Worm (Caenorhabditis elegans) whole organism, L3 larva: ENCODE results near the gene F55G11.8.

Experiments
- ama-1 ChIP-seq: fragments of 150-350 bp; optimal IDR thresholded peaks from 2 replicates; lab custom pipeline; 2018
- ceh-16 ChIP-seq: sonication (generic microtip); optimal IDR thresholded peaks from 2 replicates; lab custom pipeline; 2017; ENCODE audit warnings: missing biosample characterization, missing genetic modification characterization
- ceh-28 ChIP-seq: fragments of 150-350 bp; optimal IDR thresholded peaks from 2 replicates; lab custom pipeline; 2014; ENCODE audit warnings: missing biosample characterization, missing genetic modification reagents, missing genetic modification characterization
- ceh-9 ChIP-seq: sonication (generic microtip); optimal IDR thresholded peaks from 2 replicates; lab custom pipeline; 2018; ENCODE audit warnings: missing biosample characterization, missing genetic modification characterization
- daf-12 ChIP-seq: fragments of 150-350 bp; optimal IDR thresholded peaks from 2 replicates; lab custom pipeline; 2014; ENCODE audit warnings: missing biosample characterization, missing genetic modification reagents, missing genetic modification characterization
- egl-27 ChIP-seq: sonication (generic microtip); optimal IDR thresholded peaks from 4 replicates; lab custom pipeline; 2017; ENCODE audit warnings: missing biosample characterization, missing genetic modification reagents, missing genetic modification characterization
- egl-5 ChIP-seq: fragments of 150-350 bp; optimal IDR thresholded peaks from 2 replicates; lab custom pipeline; 2017; ENCODE audit warnings: missing biosample characterization, missing genetic modification reagents, missing genetic modification characterization, inconsistent platforms
- elt-1 ChIP-seq: fragments of 150-350 bp; optimal IDR thresholded peaks from 2 replicates; lab custom pipeline; 2014; ENCODE audit warnings: missing biosample characterization, missing genetic modification characterization
- elt-2 ChIP-seq: sonication (generic microtip); optimal IDR thresholded peaks from 2 replicates; lab custom pipeline; 2016; ENCODE audit warnings: missing genetic modification reagents, mild to moderate bottlenecking, missing genetic modification characterization, missing compliant biosample characterization
- elt-3 ChIP-seq, 3 experiments: fragments of 150-350 bp in 1 of 3; sonication (generic microtip) in 2 of 3; optimal IDR thresholded peaks; 2 replicates in 2 of 3; 4 replicates in 1 of 3; lab custom pipeline; 2014 to 2017; ENCODE audit warnings: missing biosample characterization in 3 of 3, missing genetic modification characterization in 3 of 3
- fkh-10 ChIP-seq: sonication (generic microtip); optimal IDR thresholded peaks from 2 replicates; lab custom pipeline; 2017; ENCODE audit warnings: missing biosample characterization, missing genetic modification reagents, missing genetic modification characterization
- fkh-2 ChIP-seq: fragments of 150-350 bp; optimal IDR thresholded peaks from 2 replicates; lab custom pipeline; 2014; ENCODE audit warnings: missing biosample characterization, missing genetic modification reagents, missing genetic modification characterization
- jun-1 ChIP-seq: fragments of 150-350 bp; optimal IDR thresholded peaks from 2 replicates; lab custom pipeline; 2014; ENCODE audit warnings: missing biosample characterization, missing genetic modification reagents, missing genetic modification characterization
- lin-39 ChIP-seq: fragments of 150-350 bp; optimal IDR thresholded peaks from 2 replicates; lab custom pipeline; 2018; ENCODE audit warnings: missing biosample characterization, missing genetic modification reagents, missing genetic modification characterization
- mml-1 ChIP-seq: fragments of 150-350 bp; sonication (generic microtip); optimal IDR thresholded peaks from 3 replicates; lab custom pipeline; 2014; ENCODE audit warnings: missing biosample characterization, missing genetic modification characterization
- nfya-1 ChIP-seq: sonication (generic microtip); optimal IDR thresholded peaks from 2 replicates; lab custom pipeline; 2017; ENCODE audit warnings: missing genetic modification characterization, mild to moderate bottlenecking, missing compliant biosample characterization, antibody characterized with exemption, moderate library complexity; ENCODE audit not compliant: insufficient read depth
- nhr-11 ChIP-seq: fragments of 150-350 bp; optimal IDR thresholded peaks from 2 replicates; lab custom pipeline; 2014; ENCODE audit warnings: missing biosample characterization, missing genetic modification characterization
- nhr-23 ChIP-seq: fragments of 150-350 bp; optimal IDR thresholded peaks from 2 replicates; lab custom pipeline; 2014; ENCODE audit warnings: missing biosample characterization, missing genetic modification reagents, missing genetic modification characterization
- nhr-237 ChIP-seq: fragments of 150-350 bp; optimal IDR thresholded peaks from 2 replicates; lab custom pipeline; 2014; ENCODE audit warnings: missing biosample characterization, missing genetic modification characterization
- nhr-25 ChIP-seq: sonication (generic microtip); optimal IDR thresholded peaks from 2 replicates; lab custom pipeline; 2017; ENCODE audit warnings: missing biosample characterization, missing genetic modification characterization
- nhr-28 ChIP-seq: fragments of 150-350 bp; optimal IDR thresholded peaks from 2 replicates; lab custom pipeline; 2014; ENCODE audit warnings: missing biosample characterization, missing genetic modification characterization
- nhr-76 ChIP-seq: fragments of 150-350 bp; sonication (generic microtip); optimal IDR thresholded peaks from 5 replicates; lab custom pipeline; 2014; ENCODE audit warnings: missing biosample characterization, missing genetic modification characterization
- nhr-77 ChIP-seq: fragments of 150-350 bp; optimal IDR thresholded peaks from 2 replicates; lab custom pipeline; 2014; ENCODE audit warnings: missing biosample characterization, missing genetic modification characterization
- pha-4 ChIP-seq: fragments of 150-350 bp; optimal IDR thresholded peaks from 2 replicates; lab custom pipeline; 2014; ENCODE audit warnings: missing biosample characterization, missing genetic modification reagents, missing genetic modification characterization
- pqm-1 ChIP-seq: fragments of 150-350 bp; optimal IDR thresholded peaks from 2 replicates; lab custom pipeline; 2017; ENCODE audit warnings: missing biosample characterization, missing genetic modification characterization, inconsistent platforms
- snpc-4 ChIP-seq: fragments of 150-350 bp; optimal IDR thresholded peaks from 2 replicates; lab custom pipeline; 2014; ENCODE audit warnings: missing biosample characterization, missing genetic modification characterization
- tbx-2 ChIP-seq: sonication (generic microtip); optimal IDR thresholded peaks from 2 replicates; lab custom pipeline; 2016; ENCODE audit warnings: mild to moderate bottlenecking, missing genetic modification characterization, missing compliant biosample characterization
- ztf-11 ChIP-seq: fragments of 150-350 bp; optimal IDR thresholded peaks from 2 replicates; lab custom pipeline; 2014; ENCODE audit warnings: missing biosample characterization, missing genetic modification characterization
- ztf-4 ChIP-seq: fragments of 150-350 bp; optimal IDR thresholded peaks from 2 replicates; lab custom pipeline; 2014; ENCODE audit warnings: missing biosample characterization, missing genetic modification characterization

The F55G11.8 gene

DNA sequence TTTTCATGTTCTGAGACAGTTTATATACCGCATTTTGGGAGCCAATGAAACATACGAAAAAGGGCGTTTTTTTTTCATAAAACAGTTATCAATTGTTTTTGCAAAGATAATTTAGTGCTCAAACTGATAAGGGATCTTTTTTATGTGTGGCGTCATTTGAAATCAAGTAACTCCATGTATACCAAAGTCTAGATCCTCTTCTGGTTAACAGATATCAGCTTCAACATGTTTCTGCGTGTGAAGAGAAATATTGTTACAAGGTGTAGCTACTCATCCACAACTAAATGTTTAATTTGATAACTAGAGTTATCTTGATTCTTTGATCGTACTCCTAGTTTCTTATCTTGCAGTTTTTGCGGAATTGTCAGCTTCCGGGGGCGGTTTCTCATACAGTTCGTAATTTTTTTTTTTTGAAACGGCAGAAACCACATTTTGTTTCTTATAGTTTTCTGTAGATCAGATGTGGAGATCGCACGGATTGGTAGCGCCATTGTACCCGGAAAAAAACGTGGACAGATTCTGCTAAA, 9.4 kb downstream of the F55G11.8 start:
- TF ChIP-seq elt-2 (tag; lab: Kevin White, UChicago) (peak; percentile 78), nfya-1 (tag; lab: Kevin White, UChicago) (no peak)

DNA sequence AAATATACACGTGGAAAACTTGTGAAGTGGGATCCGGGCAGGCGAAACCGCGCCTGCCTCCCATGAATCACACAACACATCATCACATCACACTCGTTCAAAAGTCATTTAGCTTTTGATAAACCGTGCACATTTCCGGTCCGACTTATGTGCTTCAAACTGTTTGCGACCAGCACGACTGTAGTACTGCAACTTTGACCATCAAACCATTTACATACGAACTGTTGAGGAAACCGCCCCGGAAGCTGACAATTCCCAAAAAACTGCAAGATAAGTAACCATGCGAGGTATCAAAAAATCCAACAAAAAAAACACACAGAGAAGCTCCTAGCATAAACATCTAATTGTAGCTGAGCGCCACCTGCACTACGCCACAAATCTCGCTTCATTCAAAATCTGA, 10.2 kb downstream of the F55G11.8 start:
- TF ChIP-seq ztf-4 (tag; lab: Kevin White, UChicago) (no peak), nhr-76 (no peak), elt-1 (tag; lab: Kevin White, UChicago) (no peak), nhr-25 (tag; lab: Kevin White, UChicago) (no peak), nhr-28 (tag; lab: Kevin White, UChicago) (no peak), ztf-11 (no peak)
- TF ChIP-seq, all 47 proteins: peak for 0

ce11 chrIV:12973336-12973735, 10.7 kb downstream of the F55G11.8 start, which contains the start of gene F55G11.4:
TSS of gene F55G11.4 (plus strand) at chrIV:12973624.
- TF ChIP-seq lin-39 (tag; lab: Kevin White, UChicago): no peak
- TF ChIP-seq pqm-1: peak; percentile 35
- peak; percentile 67 for TF ChIP-seq elt-2 (tag; lab: Kevin White, UChicago)
- no peak for TF ChIP-seq jun-1 (tag; lab: Kevin White, UChicago)

DNA sequence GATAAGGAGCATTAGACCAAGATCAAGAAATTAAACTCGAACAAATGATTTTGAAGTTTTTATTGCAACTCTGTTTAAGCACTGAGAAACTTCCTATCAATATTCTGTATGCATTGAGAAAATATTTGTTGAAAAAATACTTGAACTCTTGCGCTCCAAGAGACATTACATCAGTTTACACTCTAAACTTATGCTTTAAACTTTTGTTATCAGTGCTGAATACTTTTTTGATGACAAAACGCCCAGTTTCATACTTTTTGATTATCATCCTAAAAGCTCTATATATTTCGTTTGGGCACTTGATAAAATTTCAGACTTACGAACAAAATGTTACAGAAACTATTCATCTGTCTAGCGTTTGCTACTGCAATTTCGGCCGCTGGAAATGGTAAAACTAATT, 13.4 kb downstream of the F55G11.8 start, which contains the start of gene dod-17:
Gene dod-17, plus strand, starts transcription at position 323 of the 400 bp plus-strand sequence.
- no peak for TF ChIP-seq fkh-10 (GFP tag; lab: Kevin White, UChicago)
- TF ChIP-seq elt-2 (tag; lab: Kevin White, UChicago): peak; percentile 51
- TF ChIP-seq daf-12: no peak
- no peak for TF ChIP-seq ztf-11
- no peak for TF ChIP-seq nhr-237 (tag; lab: Kevin White, UChicago)
- no peak for TF ChIP-seq pha-4
- TF ChIP-seq ama-1 (lab: Kevin White, UChicago): no peak
- TF ChIP-seq, all 47 proteins: peak for 1

DNA sequence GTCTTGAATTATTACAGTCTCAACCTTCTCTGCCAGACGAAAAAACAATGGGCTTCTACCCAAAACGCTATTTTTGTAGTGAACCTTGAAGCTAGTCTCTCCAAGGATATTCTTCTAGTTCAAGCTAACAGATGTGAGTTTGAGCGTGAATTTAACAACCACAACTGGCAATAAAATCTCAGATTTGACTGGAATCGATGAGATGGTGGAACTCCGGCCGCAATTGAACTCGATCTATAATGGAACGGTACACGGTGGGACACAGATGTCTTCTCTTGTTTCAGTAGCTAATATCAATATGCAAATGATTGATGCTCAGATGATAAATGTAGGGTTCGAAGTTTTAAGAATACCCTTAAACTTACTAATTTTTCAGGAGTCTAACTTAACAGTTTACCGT, 15.0 kb downstream of the F55G11.8 start:
- TF ChIP-seq nhr-77: no peak
- no peak for TF ChIP-seq fkh-2
- no peak for TF ChIP-seq elt-3 (tag; optimal IDR thresholded peaks at IDR 0.05; lab: Kevin White, UChicago)
- no peak for TF ChIP-seq nhr-23 (tag; lab: Kevin White, UChicago)
- no peak for TF ChIP-seq egl-27 (tag; lab: Kevin White, UChicago)

ce11 chrIV:12978307-12979036, 15.9 kb downstream of the F55G11.8 start, which contains the start of gene K10D11.2:
TSS of gene K10D11.2 (plus strand) at chrIV:12978986.
- peak; percentile 82 for TF ChIP-seq elt-2 (tag; lab: Kevin White, UChicago)
- TF ChIP-seq nhr-76: no peak
- peak; percentile 51 for TF ChIP-seq pqm-1
- no peak for TF ChIP-seq nhr-28 (tag; lab: Kevin White, UChicago)
- TF ChIP-seq nhr-11 (tag; lab: Kevin White, UChicago): no peak
- no peak for TF ChIP-seq elt-3 (tag; optimal IDR thresholded peaks at IDR 0.05; lab: Kevin White, UChicago)
- no peak for TF ChIP-seq mml-1 (tag; lab: Kevin White, UChicago)
- TF ChIP-seq ceh-16 (tag; lab: Kevin White, UChicago): no peak
- TF ChIP-seq pha-4: no peak

DNA sequence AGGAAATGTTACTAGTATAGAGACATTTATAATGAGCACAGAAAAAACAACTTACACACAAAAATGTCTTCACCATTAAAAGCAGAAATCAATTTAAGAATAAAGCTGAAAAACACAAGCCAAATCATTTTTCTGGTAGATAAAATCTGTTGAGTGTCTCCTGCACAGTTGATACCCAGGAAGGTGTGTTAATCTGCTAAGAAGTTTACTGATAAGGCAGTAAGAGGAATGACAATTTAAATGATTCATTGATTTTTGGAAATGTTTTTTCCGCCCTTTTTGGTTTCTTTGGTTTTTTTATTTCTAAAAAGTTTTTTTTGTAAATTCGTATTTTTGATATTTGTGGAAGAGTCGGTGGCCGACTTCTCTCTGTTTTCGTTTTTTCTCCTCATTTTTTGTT, 23.4 kb downstream of the F55G11.8 start, which contains the start of gene K10D11.3:
Gene K10D11.3, minus strand, starts transcription at position 174 of the 400 bp plus-strand sequence.
- TF ChIP-seq pqm-1 (peak; percentile 37), elt-2 (tag; lab: Kevin White, UChicago) (peak; percentile 53), elt-1 (tag; lab: Kevin White, UChicago) (no peak), snpc-4 (tag; lab: Kevin White, UChicago) (no peak), nhr-23 (tag; lab: Kevin White, UChicago) (no peak)
- TF ChIP-seq, all 47 proteins: peak for 2

ce11 chrIV:12989355-12989754, 26.7 kb downstream of the F55G11.8 start, which contains the start of gene K10D11.6:
TSS of gene K10D11.6 (minus strand) at chrIV:12989455.
- no peak for TF ChIP-seq ceh-9 (tag; lab: Kevin White, UChicago)
- peak; percentile 46 for TF ChIP-seq elt-2 (tag; lab: Kevin White, UChicago)
- TF ChIP-seq ceh-28 (tag; lab: Kevin White, UChicago): no peak
- TF ChIP-seq fkh-2: no peak
- TF ChIP-seq pqm-1: peak; percentile 15
- no peak for TF ChIP-seq tbx-2 (tag; lab: Kevin White, UChicago)
- no peak for TF ChIP-seq nhr-28 (tag; lab: Kevin White, UChicago)
- no peak for TF ChIP-seq egl-5 (tag; lab: Kevin White, UChicago)
